Worm (Caenorhabditis elegans) whole organism, L4/young adult: Measurements from ENCODE around the gene nlp-47.

Experiments used
- W03F9.2 ChIP-seq: fragments of 150-350 bp; optimal IDR thresholded peaks from 2 replicates; lab custom pipeline; 2014; ENCODE audit warnings: missing biosample characterization, missing genetic modification characterization
- him-1 ChIP-seq: sonication (generic microtip); optimal IDR thresholded peaks from 2 replicates; lab custom pipeline; 2016; ENCODE audit warnings: missing genotype, missing genetic modification reagents, missing genetic modification characterization, missing compliant biosample characterization

- TF ChIP-seq him-1 = no peak
- no peak for TF ChIP-seq W03F9.2 (tag; lab: Kevin White, UChicago)
Measured at ce11 chrIV:5277752-5278151, 12.9 kb upstream of the nlp-47 start, which contains the start of gene F36H12.17.
